Worm (Caenorhabditis elegans) whole organism, late embryonic: ENCODE data around the gene abf-5.

Experiments used
- F13H6.1 ChIP-seq: sonication (generic microtip); optimal IDR thresholded peaks from 2 replicates; lab custom pipeline; 2016; ENCODE audit warnings: missing genetic modification characterization, missing compliant biosample characterization
- ceh-30 ChIP-seq: fragments of 150-350 bp; optimal IDR thresholded peaks from 2 replicates; lab custom pipeline; 2014; ENCODE audit warnings: missing biosample characterization, missing genetic modification characterization
- ceh-9 ChIP-seq: sonication (generic microtip); optimal IDR thresholded peaks from 2 replicates; lab custom pipeline; 2016; ENCODE audit warnings: mild to moderate bottlenecking, missing genetic modification characterization, inconsistent platforms, missing compliant biosample characterization
- nhr-232 ChIP-seq: sonication (generic microtip); optimal IDR thresholded peaks from 2 replicates; lab custom pipeline; 2016; ENCODE audit warnings: missing genetic modification characterization, missing compliant biosample characterization
- pha-4 ChIP-seq: fragments of 150-350 bp; optimal IDR thresholded peaks from 2 replicates; lab custom pipeline; 2018; ENCODE audit warnings: missing biosample characterization, missing genetic modification reagents, missing genetic modification characterization
- ref-2 ChIP-seq: sonication (generic microtip); optimal IDR thresholded peaks from 2 replicates; lab custom pipeline; 2016; ENCODE audit warnings: missing genetic modification characterization, missing compliant biosample characterization
- tbx-7 ChIP-seq: sonication (generic microtip); optimal IDR thresholded peaks from 2 replicates; lab custom pipeline; 2016; ENCODE audit warnings: missing genotype, missing genetic modification characterization, missing compliant biosample characterization
- unc-42 ChIP-seq: sonication (generic microtip); optimal IDR thresholded peaks from 2 replicates; lab custom pipeline; 2016; ENCODE audit warnings: missing genotype, missing genetic modification characterization, missing compliant biosample characterization
- unc-55 ChIP-seq: sonication (generic microtip); optimal IDR thresholded peaks from 2 replicates; lab custom pipeline; 2017; ENCODE audit warnings: missing biosample characterization, missing genetic modification reagents, missing genetic modification characterization

DNA sequence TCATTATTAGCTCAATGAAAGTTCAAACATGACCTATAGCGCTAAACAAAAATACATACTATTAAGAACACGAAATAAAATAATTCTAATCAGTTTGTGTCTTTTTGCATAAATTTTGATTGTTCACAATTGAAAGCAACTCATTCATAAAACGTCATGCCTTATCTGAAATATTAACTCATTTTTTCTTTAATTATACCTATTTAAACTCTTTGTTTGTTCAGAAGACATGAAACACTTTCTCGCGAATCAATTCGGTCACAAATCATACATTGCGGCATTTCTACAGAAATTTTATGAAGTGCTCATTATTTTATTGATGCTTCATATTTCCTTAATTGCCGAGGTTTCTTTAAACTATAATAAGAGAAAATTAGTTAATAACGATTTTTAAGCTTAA, 14.3 kb downstream of the abf-5 start:
- TF ChIP-seq unc-42 (tag; lab: Kevin White, UChicago) (no peak), unc-55 (GFP tag; lab: Kevin White, UChicago) (no peak), tbx-7 (tag; lab: Kevin White, UChicago) (no peak), pha-4 (tag; lab: Kevin White, UChicago) (no peak), nhr-232 (no peak), F13H6.1 (tag; lab: Kevin White, UChicago) (no peak), ceh-30 (no peak), ceh-9 (tag; lab: Kevin White, UChicago) (no peak), ref-2 (tag; lab: Kevin White, UChicago) (no peak)
